Worm (Caenorhabditis elegans) whole organism, L4/young adult: ENCODE results near the gene R13H4.5.

ENCODE experiments used
- W03F9.2 ChIP-seq: fragments of 150-350 bp; optimal IDR thresholded peaks from 2 replicates; lab custom pipeline; 2014; ENCODE audit warnings: missing biosample characterization, missing genetic modification characterization
- dao-5 ChIP-seq: sonication (generic microtip); optimal IDR thresholded peaks from 2 replicates; lab custom pipeline; 2016; ENCODE audit warnings: missing genotype, missing genetic modification characterization, moderate library complexity, missing compliant biosample characterization
- him-1 ChIP-seq: sonication (generic microtip); optimal IDR thresholded peaks from 2 replicates; lab custom pipeline; 2016; ENCODE audit warnings: missing genotype, missing genetic modification reagents, missing genetic modification characterization, missing compliant biosample characterization

DNA sequence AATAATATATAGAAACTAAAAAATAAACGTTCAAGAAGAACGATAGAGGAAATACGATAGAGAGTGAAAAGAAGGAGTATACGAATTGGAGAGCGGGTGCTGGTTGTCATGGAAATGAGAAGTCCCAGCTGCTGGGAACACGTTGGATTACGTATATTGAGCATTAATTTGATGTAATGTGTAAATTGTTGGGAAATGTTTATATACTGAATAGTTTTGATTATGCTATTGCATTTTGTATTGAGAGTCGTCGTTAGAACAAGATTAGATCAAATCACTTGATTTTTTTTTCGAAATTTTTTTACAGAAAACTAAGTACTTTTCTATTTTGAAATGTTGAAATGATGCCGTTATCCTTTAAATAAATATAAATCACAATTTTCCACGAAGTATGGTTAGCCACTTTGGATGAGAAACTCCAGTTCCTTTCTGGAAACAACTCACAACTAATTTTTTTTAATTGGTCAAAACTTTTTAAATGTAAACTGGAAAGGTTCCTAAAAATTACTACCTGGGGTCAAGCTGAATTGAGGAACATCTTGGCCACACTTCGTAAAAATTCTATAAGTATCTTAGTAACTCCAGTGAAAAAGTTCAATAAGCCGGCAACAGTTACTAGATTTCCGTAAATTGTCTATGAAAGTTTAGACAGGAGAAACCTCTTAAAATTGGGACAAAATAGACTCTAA is 16.7 kb upstream of the R13H4.5 start, which contains the start of gene nphp-4:
- TF ChIP-seq him-1, result no peak
- TF ChIP-seq W03F9.2, result no peak
- no peak for TF ChIP-seq dao-5
